Worm (Caenorhabditis elegans) whole organism, late embryonic: ENCODE results near the gene H10E21.4.

Source experiments
- C38D4.7 ChIP-seq: fragments of 200-800 bp; sonication (Bioruptor generic); optimal IDR thresholded peaks from 2 replicates; lab custom pipeline; 2018; ENCODE audit warnings: mild to moderate bottlenecking, missing genetic modification characterization, moderate library complexity, missing compliant biosample characterization
- K09A11.1 ChIP-seq: sonication (generic microtip); optimal IDR thresholded peaks from 2 replicates; lab custom pipeline; 2017; ENCODE audit warnings: antibody characterized with exemption, mild to moderate bottlenecking, missing genetic modification characterization, missing compliant biosample characterization; ENCODE audit not compliant: insufficient read depth
- ahr-1 ChIP-seq: sonication (generic microtip); optimal IDR thresholded peaks from 2 replicates; lab custom pipeline; 2016; ENCODE audit warnings: missing genetic modification characterization, missing compliant biosample characterization
- ama-1 ChIP-seq: fragments of 150-350 bp; optimal IDR thresholded peaks from 2 replicates; lab custom pipeline; 2014
- ceh-14 ChIP-seq: sonication (generic microtip); optimal IDR thresholded peaks from 2 replicates; lab custom pipeline; 2016; ENCODE audit warnings: missing genotype, missing genetic modification characterization, missing compliant biosample characterization
- ceh-19 ChIP-seq: fragments of 200-800 bp; sonication (Bioruptor generic); optimal IDR thresholded peaks from 2 replicates; lab custom pipeline; 2018; ENCODE audit warnings: mild to moderate bottlenecking, missing genetic modification characterization, missing compliant biosample characterization
- ceh-30 ChIP-seq: fragments of 150-350 bp; optimal IDR thresholded peaks from 2 replicates; lab custom pipeline; 2014; ENCODE audit warnings: missing biosample characterization, missing genetic modification characterization
- ceh-34 ChIP-seq: sonication (generic microtip); optimal IDR thresholded peaks from 2 replicates; lab custom pipeline; 2016; ENCODE audit warnings: mild to moderate bottlenecking, missing genetic modification characterization, missing compliant biosample characterization
- ceh-48 ChIP-seq: sonication (generic microtip); optimal IDR thresholded peaks from 2 replicates; lab custom pipeline; 2016; ENCODE audit warnings: missing genetic modification characterization, inconsistent platforms, missing compliant biosample characterization
- ceh-9 ChIP-seq: sonication (generic microtip); optimal IDR thresholded peaks from 2 replicates; lab custom pipeline; 2016; ENCODE audit warnings: mild to moderate bottlenecking, missing genetic modification characterization, inconsistent platforms, missing compliant biosample characterization
- dve-1 ChIP-seq: sonication (generic microtip); optimal IDR thresholded peaks from 2 replicates; lab custom pipeline; 2017; ENCODE audit warnings: antibody characterized with exemption, mild to moderate bottlenecking, missing genetic modification characterization, missing compliant biosample characterization
- elt-4 ChIP-seq: sonication (generic microtip); optimal IDR thresholded peaks from 2 replicates; lab custom pipeline; 2016; ENCODE audit warnings: missing genetic modification characterization, missing compliant biosample characterization
- ets-4 ChIP-seq: sonication (generic microtip); optimal IDR thresholded peaks from 2 replicates; lab custom pipeline; 2016; ENCODE audit warnings: missing genetic modification characterization, missing compliant biosample characterization
- eyg-1 ChIP-seq: sonication (generic microtip); optimal IDR thresholded peaks from 2 replicates; lab custom pipeline; 2016; ENCODE audit warnings: missing genotype, missing genetic modification characterization, missing compliant biosample characterization
- fax-1 ChIP-seq: sonication (generic microtip); optimal IDR thresholded peaks from 2 replicates; lab custom pipeline; 2016; ENCODE audit warnings: missing genotype, missing genetic modification characterization, missing compliant biosample characterization
- fkh-10 ChIP-seq: fragments of 150-350 bp; optimal IDR thresholded peaks from 2 replicates; lab custom pipeline; 2014; ENCODE audit warnings: missing biosample characterization, missing genetic modification reagents, missing genetic modification characterization
- fkh-6 ChIP-seq: sonication (generic microtip); optimal IDR thresholded peaks from 2 replicates; lab custom pipeline; 2016; ENCODE audit warnings: missing genetic modification characterization, missing compliant biosample characterization
- gmeb-2 ChIP-seq: sonication (generic microtip); optimal IDR thresholded peaks from 2 replicates; lab custom pipeline; 2016; ENCODE audit warnings: missing genetic modification characterization, inconsistent platforms, missing compliant biosample characterization
- hlh-30 ChIP-seq: sonication (generic microtip); optimal IDR thresholded peaks from 2 replicates; lab custom pipeline; 2017; ENCODE audit warnings: antibody characterized with exemption, missing genetic modification characterization, missing compliant biosample characterization; ENCODE audit not compliant: insufficient read depth
- hlh-6 ChIP-seq: sonication (generic microtip); optimal IDR thresholded peaks from 2 replicates; lab custom pipeline; 2016; ENCODE audit warnings: missing genotype, missing genetic modification characterization, missing compliant biosample characterization
- lim-6 ChIP-seq: sonication (generic microtip); optimal IDR thresholded peaks from 2 replicates; lab custom pipeline; 2016; ENCODE audit warnings: missing genetic modification characterization, missing compliant biosample characterization
- lin-11 ChIP-seq: fragments of 200-800 bp; sonication (Bioruptor generic); optimal IDR thresholded peaks from 2 replicates; lab custom pipeline; 2018; ENCODE audit warnings: mild to moderate bottlenecking, missing genetic modification characterization, missing compliant biosample characterization
- mec-3 ChIP-seq: sonication (generic microtip); optimal IDR thresholded peaks from 2 replicates; lab custom pipeline; 2016; ENCODE audit warnings: borderline replicate concordance, missing genetic modification characterization, missing compliant biosample characterization
- nfya-1 ChIP-seq: sonication (generic microtip); optimal IDR thresholded peaks from 2 replicates; lab custom pipeline; 2017; ENCODE audit warnings: missing genetic modification characterization, mild to moderate bottlenecking, missing compliant biosample characterization, antibody characterized with exemption, moderate library complexity
- nhr-232 ChIP-seq: sonication (generic microtip); optimal IDR thresholded peaks from 2 replicates; lab custom pipeline; 2016; ENCODE audit warnings: missing genetic modification characterization, missing compliant biosample characterization
- npax-4 ChIP-seq: sonication (generic microtip); optimal IDR thresholded peaks from 2 replicates; lab custom pipeline; 2016; ENCODE audit warnings: missing genetic modification characterization, missing compliant biosample characterization
- pros-1 ChIP-seq: fragments of 150-350 bp; optimal IDR thresholded peaks from 2 replicates; lab custom pipeline; 2014; ENCODE audit warnings: missing biosample characterization, missing genetic modification reagents, missing genetic modification characterization
- sdc-2 ChIP-seq: sonication (generic microtip); optimal IDR thresholded peaks from 2 replicates; lab custom pipeline; 2016; ENCODE audit warnings: missing genotype, missing genetic modification characterization, missing compliant biosample characterization
- sox-2 ChIP-seq: fragments of 200-800 bp; sonication (Bioruptor generic); IDR thresholded peaks from 2 replicates; pipeline ENCODE4 v1.3.6; 2022; ENCODE audit warnings: missing genetic modification reagents, missing genetic modification characterization, missing compliant biosample characterization
- sox-4 ChIP-seq: sonication (generic microtip); optimal IDR thresholded peaks from 2 replicates; lab custom pipeline; 2017; ENCODE audit warnings: mild to moderate bottlenecking, missing genetic modification characterization, inconsistent platforms, missing compliant biosample characterization
- tbx-7 ChIP-seq: sonication (generic microtip); optimal IDR thresholded peaks from 2 replicates; lab custom pipeline; 2016; ENCODE audit warnings: missing genotype, missing genetic modification characterization, missing compliant biosample characterization
- unc-3 ChIP-seq, 2 experiments: fragments of 200-800 bp in 1 of 2; sonication (Bioruptor generic) in 1 of 2; sonication (generic microtip) in 1 of 2; conservative IDR thresholded peaks in 1 of 2; optimal IDR thresholded peaks in 1 of 2; 2 replicates each; pipeline versions ENCODE4 v1.3.6 to Lab custom; 2016 to 2022; ENCODE audit warnings: missing compliant biosample characterization in 2 of 2, missing genetic modification characterization in 2 of 2, missing genetic modification reagents in 1 of 2
- unc-42 ChIP-seq: sonication (generic microtip); optimal IDR thresholded peaks from 2 replicates; lab custom pipeline; 2016; ENCODE audit warnings: missing genotype, missing genetic modification characterization, missing compliant biosample characterization

The H10E21.4 gene

DNA sequence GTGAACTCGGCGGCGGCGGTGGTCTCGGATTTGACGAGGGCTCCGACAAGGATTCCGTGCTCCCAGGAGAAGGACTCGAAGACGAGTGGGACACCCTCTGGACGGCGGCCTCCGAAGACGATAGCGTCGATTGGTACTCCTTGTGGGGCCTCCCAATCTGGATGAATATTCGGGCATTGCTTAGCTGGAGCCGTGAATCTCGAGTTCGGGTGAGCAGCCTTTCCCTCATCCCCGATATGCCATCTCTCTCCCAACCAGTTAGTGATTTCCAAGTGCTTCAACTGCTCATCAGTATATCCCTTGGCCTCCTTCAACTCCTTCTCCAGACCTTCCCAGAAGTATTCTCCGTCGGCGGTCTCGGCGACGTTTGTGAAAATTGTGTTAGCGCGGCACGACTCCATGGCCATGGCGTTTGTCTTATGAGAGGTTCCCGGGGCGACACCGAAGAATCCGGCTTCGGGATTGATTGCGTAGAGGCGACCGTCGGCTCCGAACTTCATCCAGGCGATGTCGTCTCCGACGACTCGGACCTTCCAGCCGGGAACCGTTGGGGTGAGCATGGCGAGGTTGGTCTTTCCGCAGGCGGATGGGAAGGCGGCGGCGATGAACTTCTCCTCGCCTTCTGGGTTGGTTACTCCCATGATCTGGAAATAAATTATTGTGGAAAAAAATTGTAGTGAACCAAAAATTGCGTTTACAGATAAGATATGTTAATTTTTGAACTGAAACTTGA, 44.3 kb upstream of the H10E21.4 start:
- TF ChIP-seq sdc-2 (peak; percentile 4), gmeb-2 (tag; lab: Kevin White, UChicago) (no peak)
- TF ChIP-seq, all 69 proteins: peak for 1

ce11 chrIII:62383-62873, 43.0 kb upstream of the H10E21.4 start:
- TF ChIP-seq unc-42 (tag; lab: Kevin White, UChicago) = peak; percentile 46
- no peak for TF ChIP-seq ceh-34 (tag; lab: Kevin White, UChicago)
- no peak for TF ChIP-seq C38D4.7 (GFP tag; lab: Kevin White, UChicago)
- TF ChIP-seq unc-3 (GFP tag; conservative IDR thresholded peaks at IDR 0.05; lab: Robert Waterston, UW) = no peak
- no peak for TF ChIP-seq unc-3 (tag; optimal IDR thresholded peaks at IDR 0.05; lab: Kevin White, UChicago)
- TF ChIP-seq nhr-232 (tag; lab: Kevin White, UChicago) = no peak
- no peak for TF ChIP-seq dve-1
- no peak for TF ChIP-seq fkh-6

DNA sequence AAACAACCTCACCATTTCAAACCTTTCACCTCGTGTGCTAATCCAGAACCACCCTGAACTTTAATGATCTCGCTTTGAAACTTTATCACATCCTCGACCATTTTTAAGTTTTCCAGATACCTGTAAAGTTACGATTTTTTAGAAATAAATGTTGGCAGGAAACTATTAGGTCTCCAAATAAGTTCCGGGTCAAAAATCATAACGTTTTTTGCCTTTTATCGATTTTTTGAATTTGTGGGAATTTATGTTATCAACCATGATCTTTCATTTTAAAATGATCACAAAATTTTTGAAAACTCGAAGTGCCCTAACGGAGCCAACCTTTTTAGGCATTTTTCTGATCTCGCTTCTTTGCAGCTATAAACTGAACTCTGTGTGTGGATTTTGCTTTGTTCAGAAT, 41.6 kb upstream of the H10E21.4 start, which contains the start of gene btb-5:
TSS of gene btb-5 (minus strand) at position 101 of the 400 bp plus-strand sequence.
- TF ChIP-seq nhr-232 (tag; lab: Kevin White, UChicago) = no peak
- TF ChIP-seq mec-3 (tag; lab: Kevin White, UChicago) = no peak
- no peak for TF ChIP-seq ets-4 (tag; lab: Kevin White, UChicago)
- no peak for TF ChIP-seq hlh-30
- no peak for TF ChIP-seq dve-1
- no peak for TF ChIP-seq K09A11.1 (tag; lab: Kevin White, UChicago)
- no peak for TF ChIP-seq fax-1 (tag; lab: Kevin White, UChicago)
- TF ChIP-seq gmeb-2 (tag; lab: Kevin White, UChicago) = no peak
- no peak for TF ChIP-seq pros-1 (tag; lab: Kevin White, UChicago)
- TF ChIP-seq eyg-1 (tag; lab: Kevin White, UChicago) = no peak
- TF ChIP-seq fkh-10 (GFP tag; lab: Kevin White, UChicago) = no peak
- TF ChIP-seq ama-1 (lab: Kevin White, UChicago) = no peak
- no peak for TF ChIP-seq ceh-19 (GFP tag; lab: Kevin White, UChicago)
- no peak for TF ChIP-seq unc-42 (tag; lab: Kevin White, UChicago)
- TF ChIP-seq sox-2 (GFP tag; lab: Robert Waterston, UW) = no peak

ce11 chrIII:53696-54095, 34.2 kb upstream of the H10E21.4 start:
- no peak for TF ChIP-seq nfya-1 (tag; lab: Kevin White, UChicago)
- no peak for TF ChIP-seq lim-6

DNA sequence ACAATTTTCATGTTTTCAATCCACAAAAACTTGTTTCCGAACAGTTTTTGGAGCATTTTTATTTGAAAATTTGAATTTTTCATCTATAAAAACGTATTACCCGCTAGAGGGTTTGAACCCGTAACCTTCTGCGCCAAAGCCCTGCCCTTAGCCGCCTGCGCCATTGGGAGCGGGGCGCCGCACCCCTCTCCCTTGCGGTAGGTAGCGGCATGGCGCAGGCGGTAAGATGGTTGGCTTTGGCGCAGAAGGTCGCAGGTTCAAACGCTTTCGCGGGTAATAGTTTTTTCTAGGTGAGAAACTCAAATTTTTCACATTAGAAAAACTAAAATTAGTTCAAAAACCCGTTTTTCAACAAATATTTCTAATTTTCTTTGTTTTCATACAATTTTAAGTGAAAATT, 32.1 kb upstream of the H10E21.4 start:
- TF ChIP-seq ets-4 (tag; lab: Kevin White, UChicago) (no peak), ceh-30 (no peak), eyg-1 (tag; lab: Kevin White, UChicago) (no peak), npax-4 (tag; lab: Kevin White, UChicago) (no peak), ceh-9 (tag; lab: Kevin White, UChicago) (no peak), fax-1 (tag; lab: Kevin White, UChicago) (no peak), elt-4 (tag; lab: Kevin White, UChicago) (no peak), hlh-6 (tag; lab: Kevin White, UChicago) (no peak), nfya-1 (tag; lab: Kevin White, UChicago) (no peak), ceh-19 (GFP tag; lab: Kevin White, UChicago) (no peak), ceh-48 (tag; lab: Kevin White, UChicago) (no peak)

DNA sequence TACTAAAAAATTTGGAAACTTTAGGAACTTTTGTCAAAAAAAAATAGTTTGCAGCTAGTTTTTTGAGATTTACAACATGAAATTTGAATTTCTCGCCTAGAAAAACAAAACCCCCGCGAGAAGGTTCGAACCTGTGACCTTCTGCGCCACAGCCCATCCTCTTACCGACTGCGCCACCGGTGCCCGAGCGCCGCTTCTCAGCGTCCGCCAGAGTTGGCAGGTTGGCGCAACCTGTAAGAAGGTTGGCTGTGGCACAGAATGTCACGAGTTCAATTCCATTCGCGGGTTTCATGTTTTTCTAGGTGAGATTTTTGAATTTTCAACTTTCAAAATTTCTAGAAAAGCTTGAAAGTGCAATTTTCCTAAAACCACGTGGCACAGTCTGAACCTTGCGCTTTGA, 30.9 kb upstream of the H10E21.4 start:
- TF ChIP-seq gmeb-2 (tag; lab: Kevin White, UChicago) = no peak
- no peak for TF ChIP-seq ceh-14 (tag; lab: Kevin White, UChicago)
- TF ChIP-seq sox-4 (tag; lab: Kevin White, UChicago) = no peak
- no peak for TF ChIP-seq lin-11 (tag; lab: Kevin White, UChicago)
- TF ChIP-seq ahr-1 (tag; lab: Kevin White, UChicago) = no peak
- TF ChIP-seq fkh-10 (GFP tag; lab: Kevin White, UChicago) = no peak
- no peak for TF ChIP-seq tbx-7 (tag; lab: Kevin White, UChicago)
